Fruit fly (Drosophila melanogaster): ENCODE data around the gene Cog4.

- no peak for TF ChIP-seq CG7368 (GFP tag; optimal IDR thresholded peaks at IDR 0.05)
- no peak for TF ChIP-seq CG6276 (GFP tag; optimal IDR thresholded peaks at IDR 0.05)
- no peak for TF ChIP-seq OdsH (GFP tag; optimal IDR thresholded peaks at IDR 0.05)
- TF ChIP-seq CG34406 (GFP tag; optimal IDR thresholded peaks at IDR 0.05) = no peak
- TF ChIP-seq CG32006 (GFP tag; optimal IDR thresholded peaks at IDR 0.05) = no peak
- no peak for TF ChIP-seq ss (GFP tag; optimal IDR thresholded peaks at IDR 0.05)
- TF ChIP-seq Hr39 (GFP tag; optimal IDR thresholded peaks at IDR 0.05) = no peak
- TF ChIP-seq eg (GFP tag; IDR thresholded peaks at IDR 0.05) = no peak
- TF ChIP-seq Hr38 (GFP tag; optimal IDR thresholded peaks at IDR 0.05) = no peak
- no peak for TF ChIP-seq CG6854 (GFP tag; optimal IDR thresholded peaks at IDR 0.05)
- TF ChIP-seq Gug (GFP tag; IDR thresholded peaks at IDR 0.05) = no peak
- TF ChIP-seq Hr4 (GFP tag; optimal IDR thresholded peaks at IDR 0.05) = no peak
- no peak for TF ChIP-seq Sox102F (GFP tag; optimal IDR thresholded peaks at IDR 0.05)
Observed at dm6 chr2L:10479859-10480258, 8.6 kb downstream of the Cog4 start.

Data from whole organism, prepupa.